Fruit fly (Drosophila melanogaster): ENCODE data around the gene Spn28Da.

Spn28Da gene

DNA sequence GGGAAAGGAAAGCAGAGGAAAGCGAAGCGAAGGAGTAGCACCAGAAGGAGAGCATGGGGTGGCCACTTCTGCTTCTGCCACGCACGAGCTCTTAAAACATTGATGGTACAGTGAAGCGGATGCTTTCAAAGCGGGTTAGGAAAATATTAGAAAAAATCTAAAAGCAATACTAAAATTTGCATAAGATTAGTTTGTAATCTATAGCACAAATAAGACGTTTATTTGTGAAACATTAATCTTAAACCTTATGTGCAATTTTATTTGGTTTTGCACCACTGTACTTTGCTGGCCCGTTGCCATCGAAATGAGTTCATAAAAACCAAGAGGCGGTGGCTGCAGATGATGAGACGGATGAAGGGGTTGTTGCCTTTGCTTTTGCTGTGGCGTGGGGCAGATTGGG is 36.5 kb upstream of the Spn28Da start (continued):
- TF ChIP-seq eve (GFP tag; optimal IDR thresholded peaks at IDR 0.05) (peak in 1 of 2 experiments; percentile 94), CG14050 (GFP tag; IDR thresholded peaks at IDR 0.05) (peak; percentile 84), CG9876 (GFP tag; optimal IDR thresholded peaks at IDR 0.05) (peak; percentile 77), Gsc (GFP tag; IDR thresholded peaks at IDR 0.05) (peak; percentile 76), Myb (GFP tag; optimal IDR thresholded peaks at IDR 0.05) (peak; percentile 59), Adf1 (GFP tag; IDR thresholded peaks at IDR 0.05) (peak; percentile 58), Tbp (GFP tag; optimal IDR thresholded peaks at IDR 0.05) (no peak), dm (GFP tag; optimal IDR thresholded peaks at IDR 0.05) (peak; percentile 71), yki (optimal IDR thresholded peaks at IDR 0.05) (no peak), lilli (GFP tag; optimal IDR thresholded peaks at IDR 0.05) (peak; percentile 83), CG4820 (GFP tag; optimal IDR thresholded peaks at IDR 0.05) (peak; percentile 84), CG33213 (GFP tag; optimal IDR thresholded peaks at IDR 0.05) (peak; percentile 75), Nf-YB (GFP tag; optimal IDR thresholded peaks at IDR 0.05) (peak; percentile 64), CG3726 (GFP tag; IDR thresholded peaks at IDR 0.05) (peak; percentile 83), CG3407 (GFP tag; optimal IDR thresholded peaks at IDR 0.05) (peak; percentile 75), CG10959 (GFP tag; IDR thresholded peaks at IDR 0.05) (peak; percentile 80), CG6765 (GFP tag; optimal IDR thresholded peaks at IDR 0.05) (peak; percentile 66), CG17361 (GFP tag; IDR thresholded peaks at IDR 0.05) (peak; percentile 86), tin (GFP tag; optimal IDR thresholded peaks at IDR 0.05) (peak; percentile 88), CG4730 (GFP tag; IDR thresholded peaks at IDR 0.05) (peak; percentile 85), CG11560 (tag; IDR thresholded peaks at IDR 0.05) (peak; percentile 64), slou (GFP tag; optimal IDR thresholded peaks at IDR 0.05) (peak; percentile 85), ac (GFP tag; optimal IDR thresholded peaks at IDR 0.05) (no peak), Fer2 (tag; optimal IDR thresholded peaks at IDR 0.05) (peak; percentile 76), oc (tag; optimal IDR thresholded peaks at IDR 0.05) (peak; percentile 84), ci (GFP tag; IDR thresholded peaks at IDR 0.05) (peak; percentile 95), Rfx (GFP tag; IDR thresholded peaks at IDR 0.05) (peak; percentile 88), pita (GFP tag; optimal IDR thresholded peaks at IDR 0.05) (no peak), Nf-YA (GFP tag; IDR thresholded peaks at IDR 0.05) (peak; percentile 80), GATAe (GFP tag; conservative IDR thresholded peaks at IDR 0.05) (peak; percentile 49; the same call in 1 of the 2 replicates), Ets97D (GFP tag; optimal IDR thresholded peaks at IDR 0.05) (peak; percentile 58), MTF-1 (GFP tag; optimal IDR thresholded peaks at IDR 0.05; ENCODE audit: borderline replicate concordance) (peak; percentile 74), run (tag; optimal IDR thresholded peaks at IDR 0.05) (peak; percentile 79), CG7372 (GFP tag; IDR thresholded peaks at IDR 0.05) (peak; percentile 89), C15 (GFP tag; IDR thresholded peaks at IDR 0.05) (peak; percentile 78; the same call in 1 of the 3 replicates), CG3838 (GFP tag; optimal IDR thresholded peaks at IDR 0.05) (peak; percentile 6), CG17359 (tag; optimal IDR thresholded peaks at IDR 0.05) (peak; percentile 95), NK7.1 (GFP tag; optimal IDR thresholded peaks at IDR 0.05) (peak; percentile 80), CG4282 (GFP tag; optimal IDR thresholded peaks at IDR 0.05) (peak; percentile 72), CG11695 (GFP tag; IDR thresholded peaks at IDR 0.05) (peak; percentile 91), grn (GFP tag; optimal IDR thresholded peaks at IDR 0.05) (no peak), Dp (GFP tag; optimal IDR thresholded peaks at IDR 0.05) (no peak), Dip2 (GFP tag; IDR thresholded peaks at IDR 0.05) (peak; percentile 54; the same call in 1 of the 2 replicates), Hand (GFP tag; optimal IDR thresholded peaks at IDR 0.05) (peak; percentile 79), Atf6 (GFP tag; IDR thresholded peaks at IDR 0.05) (peak; percentile 91), CG10366 (GFP tag; IDR thresholded peaks at IDR 0.05) (peak; percentile 85), tx (GFP tag; optimal IDR thresholded peaks at IDR 0.05) (peak; percentile 79), en (GFP tag; optimal IDR thresholded peaks at IDR 0.05) (peak; percentile 74), CG8359 (GFP tag; optimal IDR thresholded peaks at IDR 0.05; ENCODE audit: borderline replicate concordance) (peak; percentile 66), ttk (GFP tag; IDR thresholded peaks at IDR 0.05) (peak; percentile 91), CG1647 (GFP tag; optimal IDR thresholded peaks at IDR 0.05) (peak; percentile 79), trh (GFP tag; optimal IDR thresholded peaks at IDR 0.05) (peak; percentile 52), lola (GFP tag; optimal IDR thresholded peaks at IDR 0.05) (peak in 1 of 3 experiments; percentile 63)

Data from whole organism, embryonic.